Worm (Caenorhabditis elegans): ENCODE measurements around the gene ZK669.3.

The ZK669.3 gene

ce11 chrII:7921155-7921554, 19.8 kb upstream of the ZK669.3 start:
- no peak for TF ChIP-seq attf-6 (GFP tag; IDR thresholded peaks at IDR 0.05)
- no peak for TF ChIP-seq Y53G8AR.9 (GFP tag; conservative IDR thresholded peaks at IDR 0.05)
- TF ChIP-seq K11D2.4 (GFP tag; IDR thresholded peaks at IDR 0.05), result no peak
- TF ChIP-seq hmg-20 (GFP tag; IDR thresholded peaks at IDR 0.05), result no peak
- no peak for TF ChIP-seq ceh-100 (GFP tag; IDR thresholded peaks at IDR 0.05)
- TF ChIP-seq lin-40 (tag; optimal IDR thresholded peaks at IDR 0.05), result no peak
- TF ChIP-seq ceh-40 (GFP tag; IDR thresholded peaks at IDR 0.05), result no peak
- TF ChIP-seq dpff-1 (tag; optimal IDR thresholded peaks at IDR 0.05), result no peak
- TF ChIP-seq repo-1 (tag; optimal IDR thresholded peaks at IDR 0.05), result no peak
- no peak for TF ChIP-seq efl-1 (GFP tag; optimal IDR thresholded peaks at IDR 0.05)
- no peak for TF ChIP-seq cebp-2 (GFP tag; IDR thresholded peaks at IDR 0.05)
- no peak for TF ChIP-seq tlf-1 (GFP tag; optimal IDR thresholded peaks at IDR 0.05)
- TF ChIP-seq attf-5 (GFP tag; optimal IDR thresholded peaks at IDR 0.05), result no peak
- no peak for TF ChIP-seq C17E4.6 (GFP tag; IDR thresholded peaks at IDR 0.05)
- TF ChIP-seq nhr-90 (tag; optimal IDR thresholded peaks at IDR 0.05), result no peak
- TF ChIP-seq chd-7 (tag; optimal IDR thresholded peaks at IDR 0.05), result no peak
- no peak for TF ChIP-seq nhr-80 (tag; optimal IDR thresholded peaks at IDR 0.05)
- TF ChIP-seq madf-3 (GFP tag; IDR thresholded peaks at IDR 0.05), result no peak
- TF ChIP-seq Y79H2A.3 (GFP tag; conservative IDR thresholded peaks at IDR 0.05), result no peak
- TF ChIP-seq fkh-3 (tag; optimal IDR thresholded peaks at IDR 0.05), result no peak

ce11 chrII:7928600-7928999, 12.3 kb upstream of the ZK669.3 start, which contains the start of gene spv-1:
Gene spv-1, minus strand, starts transcription at chrII:7928700.
- TF ChIP-seq Y79H2A.3 (GFP tag; conservative IDR thresholded peaks at IDR 0.05), result no peak
- no peak for TF ChIP-seq nfya-1 (tag; optimal IDR thresholded peaks at IDR 0.05; ENCODE audit: borderline replicate concordance, insufficient read depth)
- no peak for TF ChIP-seq ztf-6 (GFP tag; IDR thresholded peaks at IDR 0.05)
- TF ChIP-seq xnd-1 (tag; optimal IDR thresholded peaks at IDR 0.05), result no peak

DNA sequence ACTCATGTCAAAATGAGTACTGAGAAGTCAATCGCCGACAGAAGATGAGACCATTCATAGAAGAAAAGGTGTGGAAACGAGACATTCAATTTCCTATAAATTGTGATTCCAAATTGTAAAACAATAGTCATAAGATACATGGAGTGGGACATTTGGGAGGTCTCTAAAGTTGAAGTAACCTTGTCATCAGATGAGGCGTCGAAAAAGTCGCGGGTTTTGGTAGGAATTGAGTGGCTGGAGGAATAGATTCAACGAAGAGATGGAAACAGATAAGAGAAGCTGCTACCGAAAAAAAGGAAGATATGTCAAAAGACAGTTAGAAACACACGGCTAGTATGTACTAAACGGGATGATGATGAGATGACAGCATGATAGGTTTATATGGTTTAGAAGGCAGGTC, 10.3 kb upstream of the ZK669.3 start:
- TF ChIP-seq fkh-3 (tag; optimal IDR thresholded peaks at IDR 0.05) (no peak), Y79H2A.3 (GFP tag; conservative IDR thresholded peaks at IDR 0.05) (no peak)

DNA sequence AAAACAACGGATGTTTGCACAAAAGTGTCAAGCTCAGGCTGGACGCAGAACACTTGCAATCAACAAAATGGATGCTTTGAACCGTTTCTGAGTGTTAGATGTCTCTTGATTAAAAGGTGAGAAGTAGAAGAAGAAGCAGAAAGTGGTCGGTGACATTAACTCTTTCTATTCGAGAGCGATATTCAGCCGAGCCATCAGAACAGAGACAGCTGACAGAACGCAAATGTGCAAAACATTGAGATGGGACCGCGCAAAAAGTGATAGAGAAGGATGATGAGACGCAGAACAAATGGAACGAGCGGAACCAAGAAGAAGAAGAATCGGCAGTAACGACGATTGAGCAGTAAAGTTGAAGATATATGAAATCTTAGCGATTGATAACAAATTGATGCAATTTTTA, 5.3 kb upstream of the ZK669.3 start:
- TF ChIP-seq nfyb-1 (GFP tag; IDR thresholded peaks at IDR 0.05), result no peak
- no peak for TF ChIP-seq B0035.1 (tag; optimal IDR thresholded peaks at IDR 0.05)
- no peak for TF ChIP-seq ets-4 (GFP tag; optimal IDR thresholded peaks at IDR 0.05)
- no peak for TF ChIP-seq madf-3 (GFP tag; IDR thresholded peaks at IDR 0.05)
- TF ChIP-seq snpc-1.3 (tag; optimal IDR thresholded peaks at IDR 0.05; ENCODE audit: insufficient read depth), result no peak
- TF ChIP-seq F37B4.10 (GFP tag; IDR thresholded peaks at IDR 0.05), result no peak
- no peak for TF ChIP-seq sdz-38 (tag; optimal IDR thresholded peaks at IDR 0.05)
- TF ChIP-seq K11D2.4 (GFP tag; IDR thresholded peaks at IDR 0.05), result no peak
- TF ChIP-seq F55B11.4 (tag; optimal IDR thresholded peaks at IDR 0.05; ENCODE audit: borderline replicate concordance, insufficient read depth), result no peak
- TF ChIP-seq xnd-1 (tag; optimal IDR thresholded peaks at IDR 0.05), result no peak
- TF ChIP-seq F10E7.11 (tag; optimal IDR thresholded peaks at IDR 0.05), result no peak
- TF ChIP-seq sptf-2 (GFP tag; optimal IDR thresholded peaks at IDR 0.05), result no peak
- no peak for TF ChIP-seq nhr-27 (tag; optimal IDR thresholded peaks at IDR 0.05)
- TF ChIP-seq aptf-3 (GFP tag; IDR thresholded peaks at IDR 0.05), result no peak
- TF ChIP-seq egl-44 (GFP tag; IDR thresholded peaks at IDR 0.05), result no peak
- TF ChIP-seq let-607 (tag; optimal IDR thresholded peaks at IDR 0.05), result no peak
- no peak for TF ChIP-seq pha-4 (tag; optimal IDR thresholded peaks at IDR 0.05)
